Worm (Caenorhabditis elegans): ENCODE data around the gene Y47D3A.20.
A peak's percentile ranks its signal among the peaks of the same experiment; 100 is the strongest.

Gene Y47D3A.20

ce11 chrIII:11248897-11249296 is 26.0 kb upstream of the Y47D3A.20 start:
- TF ChIP-seq hlh-30 (tag; optimal IDR thresholded peaks at IDR 0.05; ENCODE audit: insufficient read depth) (no peak), pqm-1 (tag; optimal IDR thresholded peaks at IDR 0.05) (no peak), ceh-6 (GFP tag; optimal IDR thresholded peaks at IDR 0.05) (no peak), eyg-1 (tag; optimal IDR thresholded peaks at IDR 0.05) (no peak), zip-5 (tag; optimal IDR thresholded peaks at IDR 0.05) (no peak), unc-86 (tag; optimal IDR thresholded peaks at IDR 0.05) (no peak), tbx-2 (tag; optimal IDR thresholded peaks at IDR 0.05) (no peak), ceh-30 (tag; optimal IDR thresholded peaks at IDR 0.05) (no peak)

DNA sequence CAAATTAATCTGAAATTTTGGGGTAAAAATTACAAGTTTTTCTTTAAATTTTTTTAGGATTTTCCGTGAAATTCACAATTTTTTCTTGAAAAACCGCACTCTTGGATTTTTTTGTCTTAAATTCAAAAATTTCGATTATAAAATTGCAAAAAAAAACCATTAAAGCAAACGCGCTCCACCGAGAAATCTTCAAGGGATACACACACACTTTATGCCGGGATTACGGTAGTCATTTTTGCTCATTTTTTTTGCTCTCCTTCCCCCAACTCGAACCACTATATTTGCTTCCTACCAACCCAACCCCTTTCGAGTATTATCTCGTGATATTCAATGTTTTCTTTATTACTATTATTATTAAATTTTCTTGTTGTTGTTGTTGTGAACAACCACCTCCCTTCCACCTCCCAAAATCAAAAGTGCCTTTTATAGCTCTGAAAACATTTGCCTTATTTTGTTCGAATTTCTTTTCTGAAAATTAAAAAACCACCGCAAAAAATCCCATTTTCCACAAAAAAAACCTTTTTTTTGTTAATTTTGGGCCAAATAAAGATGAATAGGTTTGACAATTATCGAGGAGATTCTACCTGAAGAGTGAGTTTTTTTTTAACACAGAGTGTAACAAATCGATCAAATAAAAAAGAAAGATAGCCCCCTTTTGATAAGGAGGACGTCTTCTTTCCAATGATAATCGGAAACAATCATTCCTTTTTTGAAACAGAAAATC is 23.0 kb upstream of the Y47D3A.20 start, which contains the start of gene Y47D3A.32:
Gene Y47D3A.32 (plus strand): TSS at position 674 of the 724 bp plus-strand sequence.
- TF ChIP-seq sox-4 (tag; optimal IDR thresholded peaks at IDR 0.05) (no peak), npax-4 (tag; optimal IDR thresholded peaks at IDR 0.05) (no peak), elt-2 (tag; optimal IDR thresholded peaks at IDR 0.05) (peak; percentile 9), dmd-4 (tag; optimal IDR thresholded peaks at IDR 0.05; ENCODE audit: borderline replicate concordance) (no peak)

DNA sequence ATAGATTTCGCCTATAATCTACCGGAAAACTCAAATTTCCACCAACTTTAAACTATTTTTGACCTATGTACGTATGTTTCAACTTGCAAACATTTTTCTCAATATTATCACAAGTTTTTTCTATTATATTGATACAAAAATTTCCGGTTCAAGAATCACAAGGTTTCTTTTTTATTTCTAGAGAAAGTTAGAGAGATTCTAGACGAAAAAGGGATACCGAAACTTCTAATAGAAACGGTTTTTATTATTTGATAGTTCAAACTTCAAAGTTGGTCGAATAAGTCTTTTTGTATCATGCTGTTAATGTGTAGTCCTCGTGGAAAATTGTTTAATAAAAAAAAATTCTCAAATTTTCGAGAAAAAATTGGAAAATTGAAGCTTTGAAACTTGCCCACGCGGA is 19.8 kb upstream of the Y47D3A.20 start:
- TF ChIP-seq ceh-48 (tag; optimal IDR thresholded peaks at IDR 0.05), result no peak

DNA sequence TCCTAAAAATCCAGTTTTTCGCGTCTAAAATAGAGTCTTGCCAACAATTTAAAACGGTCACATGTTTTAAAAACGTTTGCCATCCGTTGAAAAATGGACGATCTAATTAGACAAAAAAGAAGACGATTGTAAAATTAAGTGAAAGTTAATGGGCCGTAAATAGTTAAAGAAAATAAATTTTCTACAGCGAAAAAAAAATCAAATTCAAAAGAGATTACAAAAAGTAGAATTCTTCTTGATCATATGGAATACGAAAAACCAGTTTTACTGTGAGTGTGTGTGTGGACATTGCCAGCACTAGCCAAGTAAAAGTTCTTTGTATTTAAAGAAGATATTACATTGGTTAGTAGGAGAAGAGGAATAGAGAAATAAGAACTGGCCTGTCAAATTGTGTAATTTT is 12.8 kb upstream of the Y47D3A.20 start:
- TF ChIP-seq fax-1 (tag; optimal IDR thresholded peaks at IDR 0.05), result no peak
- TF ChIP-seq ceh-31 (tag; optimal IDR thresholded peaks at IDR 0.05), result no peak
- no peak for TF ChIP-seq pha-2 (tag; optimal IDR thresholded peaks at IDR 0.05)
- no peak for TF ChIP-seq zip-5 (tag; optimal IDR thresholded peaks at IDR 0.05)
- no peak for TF ChIP-seq hlh-6 (tag; optimal IDR thresholded peaks at IDR 0.05)
- no peak for TF ChIP-seq hlh-13 (GFP tag; optimal IDR thresholded peaks at IDR 0.05)

- no peak for TF ChIP-seq sdc-2 (tag; optimal IDR thresholded peaks at IDR 0.05)
- no peak for TF ChIP-seq pqm-1 (tag; optimal IDR thresholded peaks at IDR 0.05)
- peak; percentile 23 for TF ChIP-seq ref-2 (tag; optimal IDR thresholded peaks at IDR 0.05)
- TF ChIP-seq elt-2 (tag; optimal IDR thresholded peaks at IDR 0.05), result peak; percentile 62
- no peak for TF ChIP-seq pros-1 (tag; optimal IDR thresholded peaks at IDR 0.05)
Measured at ce11 chrIII:11267372-11267771, 7.5 kb upstream of the Y47D3A.20 start.

DNA sequence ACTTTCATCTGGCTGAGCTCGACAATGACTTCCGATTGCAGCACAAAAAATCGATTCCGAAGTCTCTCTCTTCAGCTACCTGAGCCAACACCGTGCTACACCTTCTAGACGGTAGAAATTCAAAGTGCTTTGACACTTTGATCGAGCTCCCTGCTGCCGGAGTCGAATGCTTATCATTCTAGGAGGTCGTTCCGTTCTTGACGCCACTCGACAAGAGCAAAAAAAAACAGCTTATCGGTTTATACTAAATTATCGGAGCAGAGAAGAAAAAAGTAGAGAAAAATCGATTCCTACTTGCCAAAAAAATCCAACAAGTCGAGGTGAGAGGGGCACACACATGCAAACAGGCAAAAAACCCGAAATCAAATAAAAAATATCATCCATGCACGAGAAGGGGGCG is 6.3 kb upstream of the Y47D3A.20 start:
- TF ChIP-seq unc-55 (GFP tag; optimal IDR thresholded peaks at IDR 0.05) (no peak), ceh-48 (tag; optimal IDR thresholded peaks at IDR 0.05) (no peak), Y22D7AL.16 (tag; optimal IDR thresholded peaks at IDR 0.05) (no peak), pros-1 (tag; optimal IDR thresholded peaks at IDR 0.05) (no peak), unc-3 (GFP tag; conservative IDR thresholded peaks at IDR 0.05) (no peak), unc-3 (tag; optimal IDR thresholded peaks at IDR 0.05) (no peak), fkh-10 (GFP tag; optimal IDR thresholded peaks at IDR 0.05) (no peak), dmd-4 (tag; optimal IDR thresholded peaks at IDR 0.05; ENCODE audit: borderline replicate concordance) (no peak), K02D7.2 (tag; optimal IDR thresholded peaks at IDR 0.05) (no peak), tbx-2 (tag; optimal IDR thresholded peaks at IDR 0.05) (no peak), fkh-6 (tag; optimal IDR thresholded peaks at IDR 0.05) (no peak), pax-1 (tag; optimal IDR thresholded peaks at IDR 0.05) (no peak), ama-1 (optimal IDR thresholded peaks at IDR 0.05) (no peak), ceh-2 (tag; optimal IDR thresholded peaks at IDR 0.05) (no peak), ceh-24 (tag; optimal IDR thresholded peaks at IDR 0.05) (no peak), npax-4 (tag; optimal IDR thresholded peaks at IDR 0.05) (no peak), hlh-13 (GFP tag; optimal IDR thresholded peaks at IDR 0.05) (no peak), sox-4 (tag; optimal IDR thresholded peaks at IDR 0.05) (no peak), pqm-1 (tag; optimal IDR thresholded peaks at IDR 0.05) (no peak), ceh-34 (tag; optimal IDR thresholded peaks at IDR 0.05) (no peak), hlh-15 (tag; optimal IDR thresholded peaks at IDR 0.05) (no peak)
